Worm (Caenorhabditis elegans) whole organism, L3 larva: ENCODE measurements around the gene gad-3.

Source experiments
- ZK546.5 ChIP-seq: sonication (generic microtip); optimal IDR thresholded peaks from 2 replicates; lab custom pipeline; 2017; ENCODE audit warnings: missing biosample characterization, missing genetic modification characterization
- aly-2 ChIP-seq: fragments of 150-350 bp; optimal IDR thresholded peaks from 2 replicates; lab custom pipeline; 2014; ENCODE audit warnings: missing biosample characterization, missing genetic modification characterization
- ceh-82 ChIP-seq: fragments of 150-350 bp; optimal IDR thresholded peaks from 2 replicates; lab custom pipeline; 2014; ENCODE audit warnings: missing biosample characterization, missing genetic modification characterization
- elt-2 ChIP-seq: sonication (generic microtip); optimal IDR thresholded peaks from 2 replicates; lab custom pipeline; 2016; ENCODE audit warnings: missing genetic modification reagents, mild to moderate bottlenecking, missing genetic modification characterization, missing compliant biosample characterization
- mdl-1 ChIP-seq: fragments of 150-350 bp; optimal IDR thresholded peaks from 2 replicates; lab custom pipeline; 2014; ENCODE audit warnings: missing biosample characterization, missing genetic modification characterization
- nfya-1 ChIP-seq: sonication (generic microtip); optimal IDR thresholded peaks from 2 replicates; lab custom pipeline; 2017; ENCODE audit warnings: missing genetic modification characterization, mild to moderate bottlenecking, missing compliant biosample characterization, antibody characterized with exemption, moderate library complexity; ENCODE audit not compliant: insufficient read depth
- nhr-237 ChIP-seq: fragments of 150-350 bp; optimal IDR thresholded peaks from 2 replicates; lab custom pipeline; 2014; ENCODE audit warnings: missing biosample characterization, missing genetic modification characterization
- nhr-28 ChIP-seq: fragments of 150-350 bp; optimal IDR thresholded peaks from 2 replicates; lab custom pipeline; 2014; ENCODE audit warnings: missing biosample characterization, missing genetic modification characterization
- nhr-76 ChIP-seq: fragments of 150-350 bp; sonication (generic microtip); optimal IDR thresholded peaks from 5 replicates; lab custom pipeline; 2014; ENCODE audit warnings: missing biosample characterization, missing genetic modification characterization
- pqm-1 ChIP-seq: fragments of 150-350 bp; optimal IDR thresholded peaks from 2 replicates; lab custom pipeline; 2017; ENCODE audit warnings: missing biosample characterization, missing genetic modification characterization, inconsistent platforms
- tbx-2 ChIP-seq: sonication (generic microtip); optimal IDR thresholded peaks from 2 replicates; lab custom pipeline; 2016; ENCODE audit warnings: mild to moderate bottlenecking, missing genetic modification characterization, missing compliant biosample characterization

DNA sequence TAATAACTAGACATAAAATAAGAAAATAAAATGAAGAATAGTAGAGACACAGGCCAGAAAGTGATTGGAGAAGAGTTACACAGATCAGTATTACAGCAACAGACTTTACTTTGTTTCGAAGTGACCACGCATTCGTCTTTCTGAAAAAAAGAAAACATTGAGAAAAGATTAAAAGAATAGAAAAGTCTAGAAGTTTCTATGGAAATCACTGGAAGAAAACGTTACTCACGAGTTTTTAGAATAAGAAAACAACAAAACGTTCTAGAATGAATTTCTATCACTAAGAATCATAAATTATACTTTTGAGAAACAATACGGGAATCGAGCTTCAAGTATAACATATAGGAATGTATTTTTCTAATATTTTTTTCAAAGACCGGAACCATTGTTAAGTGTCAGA, 17.2 kb downstream of the gad-3 start:
- TF ChIP-seq ceh-82 (tag; lab: Kevin White, UChicago) (no peak), nhr-237 (tag; lab: Kevin White, UChicago) (no peak), mdl-1 (tag; lab: Kevin White, UChicago) (no peak), ZK546.5 (tag; lab: Kevin White, UChicago) (no peak), tbx-2 (tag; lab: Kevin White, UChicago) (no peak), nhr-76 (no peak), nfya-1 (tag; lab: Kevin White, UChicago) (no peak), nhr-28 (tag; lab: Kevin White, UChicago) (no peak), aly-2 (no peak), elt-2 (tag; lab: Kevin White, UChicago) (no peak), pqm-1 (tag; lab: Kevin White, UChicago) (no peak)
